Worm (Caenorhabditis elegans): Measurements from ENCODE around the gene spe-27.

DNA sequence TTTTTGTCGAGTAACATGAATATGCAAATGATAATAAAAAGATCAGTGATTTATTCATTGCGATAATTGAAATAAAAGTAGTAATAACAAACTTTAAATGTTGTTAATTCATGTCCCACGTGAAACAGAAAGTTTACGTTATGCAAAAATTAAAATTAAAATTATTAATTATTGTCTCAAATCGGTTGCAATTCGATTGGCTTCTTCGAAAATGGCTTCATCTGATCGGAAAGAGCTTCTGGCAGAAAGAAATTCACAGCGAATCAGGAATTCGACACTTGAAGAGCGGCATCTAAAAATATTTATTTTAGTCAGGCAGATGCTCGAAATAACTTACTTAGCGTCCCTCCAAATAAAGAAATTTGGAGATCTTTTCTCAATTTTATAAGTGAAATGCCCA, at the start of gene spe-27:
- TF ChIP-seq sea-1 (GFP tag; conservative IDR thresholded peaks at IDR 0.05) (no peak), scrt-1 (GFP tag; IDR thresholded peaks at IDR 0.05) (no peak)

Measured in whole organism, early embryonic.